Worm (Caenorhabditis elegans): ENCODE measurements around the gene C44H9.4.

ce11 chrV:12786340-12786739, 49.1 kb upstream of the C44H9.4 start:
- TF ChIP-seq dmd-4 (tag; optimal IDR thresholded peaks at IDR 0.05; ENCODE audit: borderline replicate concordance), result no peak
- TF ChIP-seq C08G9.2 (tag; optimal IDR thresholded peaks at IDR 0.05), result no peak
- TF ChIP-seq ceh-18 (tag; optimal IDR thresholded peaks at IDR 0.05), result no peak
- no peak for TF ChIP-seq pqm-1 (tag; optimal IDR thresholded peaks at IDR 0.05)
- no peak for TF ChIP-seq nhr-232 (tag; optimal IDR thresholded peaks at IDR 0.05)
- TF ChIP-seq elt-2 (tag; optimal IDR thresholded peaks at IDR 0.05), result no peak
- no peak for TF ChIP-seq sox-2 (GFP tag; IDR thresholded peaks at IDR 0.05)
- no peak for TF ChIP-seq pha-4 (tag; optimal IDR thresholded peaks at IDR 0.05)
